Worm (Caenorhabditis elegans): ENCODE measurements around the gene F21A3.3.

The F21A3.3 gene

ce11 chrV:15517413-15517812, at the start of gene F21A3.3:
F21A3.3 (plus strand) TSS chrV:15517713.
- no peak for TF ChIP-seq unc-62 (GFP tag; optimal IDR thresholded peaks at IDR 0.05)

ce11 chrV:15471029-15471428, 46.5 kb upstream of the F21A3.3 start, which contains the start of gene dpf-1:
dpf-1 (plus strand) TSS chrV:15471329.
- no peak for TF ChIP-seq unc-62 (GFP tag; optimal IDR thresholded peaks at IDR 0.05)

DNA sequence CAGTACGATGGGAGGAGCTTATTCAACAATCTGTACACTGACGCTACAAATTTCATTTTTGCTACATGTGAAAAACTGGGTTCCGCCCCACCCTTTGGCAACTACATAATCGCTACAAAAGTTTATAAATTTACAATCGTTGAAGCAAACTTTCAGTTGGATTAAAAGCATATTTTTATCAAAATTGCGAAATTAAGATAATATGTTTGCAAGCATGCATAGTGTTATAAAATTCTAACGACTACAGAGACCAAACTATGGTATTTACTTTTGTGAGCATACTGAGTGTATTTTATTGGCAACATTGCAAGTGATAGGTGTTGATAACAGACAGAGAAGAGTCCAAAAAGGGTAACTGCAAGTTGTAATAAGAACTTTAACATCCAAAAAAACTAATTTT, 38.9 kb upstream of the F21A3.3 start, which contains the start of gene C06B8.2:
Gene C06B8.2, minus strand, starts transcription at position 153 of the 400 bp plus-strand sequence.
- TF ChIP-seq unc-62 (GFP tag; optimal IDR thresholded peaks at IDR 0.05): no peak

DNA sequence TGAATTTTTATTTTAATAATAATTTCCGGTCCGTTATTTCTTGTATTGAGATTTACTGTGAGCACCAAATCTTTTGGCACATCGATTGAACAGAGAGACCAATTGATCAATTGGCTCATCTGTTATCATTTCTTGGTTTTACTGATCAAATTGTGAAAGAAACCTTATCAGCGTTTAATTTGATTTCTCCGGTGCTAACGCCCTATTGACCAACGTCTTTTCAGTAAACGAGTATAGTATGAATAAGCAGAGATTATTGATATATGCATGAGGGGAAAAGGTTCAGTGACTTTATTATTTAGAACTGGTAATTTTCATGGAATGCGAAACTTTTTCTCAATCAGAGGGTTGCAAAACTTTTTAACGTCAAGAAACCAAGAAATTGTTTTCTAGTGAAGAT, 38.4 kb upstream of the F21A3.3 start:
- no peak for TF ChIP-seq unc-62 (GFP tag; optimal IDR thresholded peaks at IDR 0.05)

DNA sequence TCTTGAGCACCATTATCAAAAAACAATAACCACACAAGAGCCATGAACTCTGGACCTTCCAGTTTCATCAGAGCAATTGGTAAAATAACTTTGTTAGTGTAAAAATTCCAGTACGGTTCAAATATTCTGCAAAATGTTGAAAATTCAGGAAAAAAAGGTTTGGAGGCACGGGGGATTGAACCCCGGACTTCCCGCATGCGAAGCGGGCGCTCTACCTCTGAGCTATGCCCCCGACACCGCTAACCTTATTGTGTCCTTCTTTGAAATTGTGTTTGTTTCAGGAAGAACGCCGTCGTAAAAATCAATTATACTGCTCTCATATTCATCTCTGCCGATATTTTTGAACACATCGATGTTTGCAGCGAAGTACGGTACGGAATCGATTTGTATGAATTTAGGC, 37.7 kb upstream of the F21A3.3 start:
- TF ChIP-seq unc-62 (GFP tag; optimal IDR thresholded peaks at IDR 0.05): no peak

DNA sequence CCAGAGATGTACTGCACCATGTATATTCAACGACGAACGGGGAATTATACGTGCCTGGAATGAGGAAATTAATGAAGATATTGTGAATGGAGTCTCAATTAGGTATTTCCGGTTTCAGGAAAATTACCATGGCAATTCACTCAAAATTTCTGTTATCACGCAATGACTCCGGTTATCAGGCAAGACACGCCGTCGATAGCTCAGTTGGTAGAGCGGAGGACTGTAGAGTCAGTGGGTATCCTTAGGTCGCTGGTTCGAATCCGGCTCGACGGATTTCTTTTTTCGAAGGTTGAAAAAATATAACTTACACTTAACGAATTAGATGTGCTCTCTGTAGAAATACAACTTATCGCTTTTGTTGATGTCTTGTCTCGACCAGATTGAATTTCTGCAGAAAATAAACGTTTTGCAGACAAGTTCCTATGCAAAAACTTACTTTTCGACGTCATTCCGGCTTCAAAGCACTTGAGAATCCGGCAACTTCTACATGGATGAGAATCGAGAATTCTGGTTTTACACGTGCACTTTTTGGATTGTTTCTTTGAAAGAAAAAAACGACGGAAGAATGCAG, 36.9 kb upstream of the F21A3.3 start:
- no peak for TF ChIP-seq unc-62 (GFP tag; optimal IDR thresholded peaks at IDR 0.05)

ce11 chrV:15481374-15481773, 36.1 kb upstream of the F21A3.3 start, which contains the start of gene nhr-150:
nhr-150 (minus strand) TSS chrV:15481465.
- TF ChIP-seq unc-62 (GFP tag; optimal IDR thresholded peaks at IDR 0.05): no peak

- no peak for TF ChIP-seq unc-62 (GFP tag; optimal IDR thresholded peaks at IDR 0.05)
These were observed 34.0 kb upstream of the F21A3.3 start for ce11 chrV:15483563-15483962.

DNA sequence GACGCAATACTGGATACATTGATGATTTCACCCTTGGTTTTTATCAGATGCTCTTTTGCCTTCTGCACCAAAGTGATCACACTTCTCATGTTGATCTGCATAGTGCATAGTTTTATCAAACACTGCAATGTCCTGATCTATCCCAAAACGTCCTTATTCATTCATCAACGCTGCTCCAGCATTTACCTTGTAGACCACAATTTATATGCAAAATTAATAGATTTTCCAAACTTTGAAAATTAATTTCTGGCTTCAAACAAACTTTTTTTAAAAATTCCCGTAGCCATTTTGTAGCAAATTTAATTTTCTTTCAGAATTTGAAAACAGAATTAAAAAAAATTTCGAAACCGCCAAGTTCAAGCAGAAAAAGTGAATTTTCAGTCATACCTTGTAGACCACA, 33.0 kb upstream of the F21A3.3 start, which contains the start of gene C06B8.3:
Gene C06B8.3, minus strand, starts transcription at position 101 of the 400 bp plus-strand sequence.
- TF ChIP-seq unc-62 (GFP tag; optimal IDR thresholded peaks at IDR 0.05): no peak

ce11 chrV:15487764-15488163, 29.7 kb upstream of the F21A3.3 start, which contains the start of gene srw-21:
srw-21 (plus strand) TSS chrV:15488064.
- no peak for TF ChIP-seq unc-62 (GFP tag; optimal IDR thresholded peaks at IDR 0.05)

ce11 chrV:15492518-15492917, 25.0 kb upstream of the F21A3.3 start, which contains the start of gene str-264:
str-264 (minus strand) TSS chrV:15492618.
- TF ChIP-seq unc-62 (GFP tag; optimal IDR thresholded peaks at IDR 0.05): no peak

DNA sequence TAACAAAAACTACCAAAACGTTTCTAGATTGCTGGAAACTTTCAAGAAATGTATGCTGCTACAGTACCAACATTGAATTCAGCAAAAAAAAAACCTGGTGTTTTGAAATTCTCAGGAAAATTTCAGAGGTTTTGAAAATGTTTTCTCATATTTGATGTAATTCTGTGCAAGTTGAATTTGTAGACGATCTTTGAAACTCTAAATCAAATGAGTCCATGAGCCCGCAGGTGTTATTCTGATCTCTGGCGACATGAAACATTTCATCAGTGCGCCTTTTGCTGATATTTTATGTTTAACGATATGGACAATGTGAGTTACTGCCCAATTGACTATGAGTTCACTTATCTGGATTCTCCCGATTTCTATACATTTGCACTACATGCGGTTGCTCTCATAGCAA, 23.8 kb upstream of the F21A3.3 start, which contains the start of gene srh-218:
Gene srh-218, plus strand, starts transcription at position 301 of the 400 bp plus-strand sequence.
- no peak for TF ChIP-seq unc-62 (GFP tag; optimal IDR thresholded peaks at IDR 0.05)

ce11 chrV:15495169-15495568, 22.3 kb upstream of the F21A3.3 start, which contains the start of gene srh-219:
srh-219 (plus strand) TSS chrV:15495469.
- no peak for TF ChIP-seq unc-62 (GFP tag; optimal IDR thresholded peaks at IDR 0.05)

- no peak for TF ChIP-seq unc-62 (GFP tag; optimal IDR thresholded peaks at IDR 0.05)
These were observed 19.8 kb upstream of the F21A3.3 start for ce11 chrV:15497731-15498130.

DNA sequence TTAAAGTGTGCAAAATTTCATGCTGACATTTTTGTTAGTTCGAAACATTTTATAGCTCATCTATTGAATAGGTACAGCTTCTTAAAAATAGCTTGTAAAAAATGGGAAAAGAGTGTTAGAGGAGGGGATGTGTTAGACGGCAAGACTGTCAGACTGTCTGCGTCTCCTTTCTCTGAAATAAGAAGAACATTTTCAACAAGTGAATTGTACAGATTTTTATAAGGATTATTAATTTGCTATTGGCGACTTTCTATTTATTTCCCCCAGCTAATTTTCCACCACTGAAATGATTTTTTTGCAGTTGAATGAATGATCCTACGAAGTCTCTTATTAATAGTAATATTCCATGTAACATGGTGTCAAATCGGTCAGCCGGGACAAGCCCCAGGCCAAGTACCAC, 19.1 kb upstream of the F21A3.3 start, which contains the start of gene C06B8.7:
Gene C06B8.7, plus strand, starts transcription at position 301 of the 400 bp plus-strand sequence.
- no peak for TF ChIP-seq unc-62 (GFP tag; optimal IDR thresholded peaks at IDR 0.05)

DNA sequence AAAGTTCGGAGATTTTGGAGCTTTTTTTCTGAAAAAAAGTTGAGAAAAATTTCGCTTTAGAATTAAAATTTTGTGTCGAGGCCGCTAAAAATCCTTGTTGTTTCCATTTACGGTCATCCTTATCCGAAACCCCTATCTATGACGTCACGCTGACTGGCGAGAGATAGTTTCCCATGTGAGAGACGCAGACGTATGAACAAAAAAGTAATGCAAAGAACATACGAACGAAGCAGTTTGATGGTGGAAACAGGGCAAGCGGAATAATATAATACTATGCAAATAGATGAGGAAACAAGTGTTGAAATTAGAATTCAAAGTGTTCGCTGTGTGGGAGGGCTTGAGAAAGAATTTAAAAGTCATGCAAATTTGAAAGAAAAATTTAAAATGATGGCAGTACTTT, 18.4 kb upstream of the F21A3.3 start:
- TF ChIP-seq unc-62 (GFP tag; optimal IDR thresholded peaks at IDR 0.05): no peak

- TF ChIP-seq unc-62 (GFP tag; optimal IDR thresholded peaks at IDR 0.05): no peak
These were observed 13.9 kb upstream of the F21A3.3 start for ce11 chrV:15503603-15504002.
